Worm (Caenorhabditis elegans): ENCODE data around the gene srxa-6.

- TF ChIP-seq ztf-11 (tag; optimal IDR thresholded peaks at IDR 0.05) (no peak), ceh-16 (tag; optimal IDR thresholded peaks at IDR 0.05) (no peak), ama-1 (optimal IDR thresholded peaks at IDR 0.05) (no peak), snpc-4 (tag; optimal IDR thresholded peaks at IDR 0.05) (no peak), fkh-10 (GFP tag; optimal IDR thresholded peaks at IDR 0.05) (no peak), nhr-12 (tag; optimal IDR thresholded peaks at IDR 0.05) (no peak), elt-1 (tag; optimal IDR thresholded peaks at IDR 0.05) (no peak)
Measured at ce11 chrV:20731787-20732186, 3.0 kb upstream of the srxa-6 start, which contains the start of gene srxa-1.
